Fruit fly (Drosophila melanogaster): ENCODE results near the gene CG14573.
A peak's percentile ranks its signal among the peaks of the same experiment; 100 is the strongest.

CG14573 gene

dm6 chr3L:21718233-21718632, 15.7 kb upstream of the CG14573 start:
- TF ChIP-seq rib (GFP tag; IDR thresholded peaks at IDR 0.05), result no peak
- TF ChIP-seq ssp (GFP tag; IDR thresholded peaks at IDR 0.05), result 0 out of 2 replicates have a peak, but pooled peaks have one; percentile 11
- peak; percentile 10 for TF ChIP-seq CG11247 (GFP tag; IDR thresholded peaks at IDR 0.05)

- TF ChIP-seq Hmx (GFP tag; optimal IDR thresholded peaks at IDR 0.05), result no peak
- TF ChIP-seq her (GFP tag; optimal IDR thresholded peaks at IDR 0.05), result no peak
- no peak for TF ChIP-seq fru (optimal IDR thresholded peaks at IDR 0.05)
- peak in 1 of 2 experiments; percentile 19 for TF ChIP-seq bsh (GFP tag; optimal IDR thresholded peaks at IDR 0.05)
Observed at dm6 chr3L:21720869-21721268, 13.0 kb upstream of the CG14573 start.

dm6 chr3L:21727013-21727727, 6.7 kb upstream of the CG14573 start:
- TF ChIP-seq CG33557 (GFP tag; optimal IDR thresholded peaks at IDR 0.05), result peak; percentile 31
- no peak for TF ChIP-seq CG10147 (GFP tag; optimal IDR thresholded peaks at IDR 0.05)
- no peak for TF ChIP-seq onecut (GFP tag; IDR thresholded peaks at IDR 0.05)
- TF ChIP-seq ci (GFP tag; IDR thresholded peaks at IDR 0.05), result 0 out of 3 replicates have a peak, but pooled peaks have one; percentile 29
- peak; percentile 25 for TF ChIP-seq CoRest (tag; optimal IDR thresholded peaks at IDR 0.05)
- TF ChIP-seq z (GFP tag; IDR thresholded peaks at IDR 0.05), result no peak
- TF ChIP-seq CG6175 (GFP tag; IDR thresholded peaks at IDR 0.05), result no peak
- TF ChIP-seq Side (GFP tag; optimal IDR thresholded peaks at IDR 0.05), result no peak
- TF ChIP-seq HHEX (GFP tag; optimal IDR thresholded peaks at IDR 0.05), result no peak
- no peak for TF ChIP-seq CG4707 (GFP tag; optimal IDR thresholded peaks at IDR 0.05)
- TF ChIP-seq CG9727 (GFP tag; optimal IDR thresholded peaks at IDR 0.05), result peak; percentile 29
- TF ChIP-seq BEAF-32 (GFP tag; optimal IDR thresholded peaks at IDR 0.05), result no peak
- TF ChIP-seq twi (tag; optimal IDR thresholded peaks at IDR 0.05), result peak; percentile 63
- TF ChIP-seq az2 (GFP tag; optimal IDR thresholded peaks at IDR 0.05), result peak; percentile 9
- TF ChIP-seq CG13424 (tag; optimal IDR thresholded peaks at IDR 0.05), result peak; percentile 35
- TF ChIP-seq nmo (GFP tag; optimal IDR thresholded peaks at IDR 0.05), result peak; percentile 49
- TF ChIP-seq sc (optimal IDR thresholded peaks at IDR 0.05), result no peak
- peak; percentile 4 for TF ChIP-seq sc (GFP tag; optimal IDR thresholded peaks at IDR 0.05)
- TF ChIP-seq pnt (GFP tag; optimal IDR thresholded peaks at IDR 0.05), result no peak
- peak; percentile 44; the same call in 1 of the 2 replicates for TF ChIP-seq CG31441 (GFP tag; IDR thresholded peaks at IDR 0.05)
- peak; percentile 65 for TF ChIP-seq CG15696 (tag; optimal IDR thresholded peaks at IDR 0.05)
- no peak for TF ChIP-seq usp (GFP tag; optimal IDR thresholded peaks at IDR 0.05)
- TF ChIP-seq D19A (tag; optimal IDR thresholded peaks at IDR 0.05), result peak; percentile 15
- TF ChIP-seq Chrac-16 (GFP tag; optimal IDR thresholded peaks at IDR 0.05), result peak; percentile 15
- TF ChIP-seq CG34376 (GFP tag; optimal IDR thresholded peaks at IDR 0.05), result no peak
- TF ChIP-seq CG2712 (tag; optimal IDR thresholded peaks at IDR 0.05), result peak; percentile 63
- TF ChIP-seq Drgx (GFP tag; IDR thresholded peaks at IDR 0.05), result no peak
- TF ChIP-seq CG30403 (GFP tag; optimal IDR thresholded peaks at IDR 0.05), result peak; percentile 16
- TF ChIP-seq CG18599 (GFP tag; optimal IDR thresholded peaks at IDR 0.05), result no peak
- no peak for TF ChIP-seq CG42726 (GFP tag; IDR thresholded peaks at IDR 0.05; ENCODE audit: partially characterized antibody)
- TF ChIP-seq Dip2 (GFP tag; IDR thresholded peaks at IDR 0.05), result no peak
- TF ChIP-seq trem (tag; optimal IDR thresholded peaks at IDR 0.05), result peak; percentile 10
- no peak for TF ChIP-seq gcm2 (GFP tag; optimal IDR thresholded peaks at IDR 0.05)
- TF ChIP-seq CG7556 (GFP tag; optimal IDR thresholded peaks at IDR 0.05), result no peak
- no peak for TF ChIP-seq slbo (GFP tag; IDR thresholded peaks at IDR 0.05)
- TF ChIP-seq fd96Cb (tag; optimal IDR thresholded peaks at IDR 0.05), result peak; percentile 38
- no peak for TF ChIP-seq CkIIα-i1 (GFP tag; IDR thresholded peaks at IDR 0.05)
- peak; percentile 79 for TF ChIP-seq CG15479 (GFP tag; optimal IDR thresholded peaks at IDR 0.05)
- no peak for TF ChIP-seq Mrtf (GFP tag; IDR thresholded peaks at IDR 0.05)
- TF ChIP-seq CG8359 (GFP tag; optimal IDR thresholded peaks at IDR 0.05; ENCODE audit: borderline replicate concordance), result peak; percentile 1
